Worm (Caenorhabditis elegans) whole organism, L2 larva: ENCODE measurements around the gene B0303.11.

Experiments
- nhr-25 ChIP-seq: fragments of 150-350 bp; sonication (generic microtip); optimal IDR thresholded peaks from 3 replicates; lab custom pipeline; 2014; ENCODE audit warnings: missing biosample characterization, missing genetic modification characterization
- snpc-4 ChIP-seq: fragments of 150-350 bp; optimal IDR thresholded peaks from 2 replicates; lab custom pipeline; 2014; ENCODE audit warnings: missing biosample characterization, missing genetic modification characterization

- TF ChIP-seq snpc-4 (tag; lab: Kevin White, UChicago) (no peak), nhr-25 (tag; lab: Kevin White, UChicago) (no peak)
These were observed 21.1 kb upstream of the B0303.11 start, which contains the start of gene ZK370.4 for ce11 chrIII:8731310-8731709.
